Worm (Caenorhabditis elegans) whole organism, L4 larva: ENCODE measurements around the gene kcnl-4.

Experiments
- D1046.2 ChIP-seq: fragments of 200-800 bp; sonication (Bioruptor generic); IDR thresholded peaks from 2 replicates; pipeline ENCODE4 v1.3.6; 2022; ENCODE audit warnings: missing genetic modification characterization, missing compliant biosample characterization
- F44E2.7 ChIP-seq: fragments of 200-800 bp; sonication (Bioruptor generic); IDR thresholded peaks from 2 replicates; pipeline ENCODE4 v2.1.2; 2022; ENCODE audit warnings: missing genetic modification characterization, missing compliant biosample characterization
- Y5F2A.4 ChIP-seq: fragments of 200-800 bp; sonication (Bioruptor generic); optimal IDR thresholded peaks from 2 replicates; lab custom pipeline; 2018; ENCODE audit warnings: mild to moderate bottlenecking, missing genetic modification characterization, missing compliant biosample characterization
- ceh-62 ChIP-seq: sonication (generic microtip); optimal IDR thresholded peaks from 2 replicates; lab custom pipeline; 2017; ENCODE audit warnings: missing biosample characterization, missing genetic modification characterization
- ctbp-1 ChIP-seq: fragments of 200-800 bp; sonication (Bioruptor generic); IDR thresholded peaks from 2 replicates; pipeline ENCODE4 v1.3.6; 2022; ENCODE audit warnings: missing genetic modification reagents, missing genetic modification characterization, missing compliant biosample characterization
- hlh-30 ChIP-seq: sonication (generic microtip); optimal IDR thresholded peaks from 2 replicates; lab custom pipeline; 2017; ENCODE audit warnings: antibody characterized with exemption, mild to moderate bottlenecking, missing genetic modification characterization, missing compliant biosample characterization; ENCODE audit not compliant: insufficient read depth
- mep-1 ChIP-seq: fragments of 150-350 bp; sonication (generic microtip); optimal IDR thresholded peaks from 3 replicates; lab custom pipeline; 2014; ENCODE audit warnings: missing biosample characterization, missing genetic modification characterization
- unc-62 ChIP-seq, 3 experiments: fragments of 150-350 bp in 1 of 3; sonication (generic microtip); optimal IDR thresholded peaks in 2 of 3; peaks in 1 of 3; 1 replicate in 1 of 3; 2 replicates in 2 of 3; lab custom pipeline; 2014 to 2017; ENCODE audit warnings: missing biosample characterization in 3 of 3, missing genetic modification characterization in 3 of 3, missing genetic modification reagents in 3 of 3, missing genotype in 1 of 3

Gene kcnl-4

ce11 chrV:14585351-14585750, 54.4 kb downstream of the kcnl-4 start, which contains the start of gene Y40H4A.2:
Y40H4A.2 (minus strand) TSS chrV:14585451.
- TF ChIP-seq ctbp-1 (GFP tag; lab: Robert Waterston, UW) (no peak), D1046.2 (GFP tag; lab: Robert Waterston, UW) (no peak), F44E2.7 (no peak), ceh-62 (no peak), Y5F2A.4 (GFP tag; lab: Kevin White, UChicago) (no peak), hlh-30 (tag; lab: Kevin White, UChicago) (no peak), unc-62 (GFP tag; optimal IDR thresholded peaks at IDR 0.05 in 1 of 2; lab: Kevin White, UChicago) (peak in 1 of 2 experiments; percentile 80), unc-62 (tag; optimal IDR thresholded peaks at IDR 0.05; lab: Kevin White, UChicago) (no peak), mep-1 (tag; lab: Kevin White, UChicago) (no peak)
